Worm (Caenorhabditis elegans) whole organism, dauer: ENCODE measurements around the gene ZK686.2.

Experiments used
- unc-62 ChIP-seq: sonication (generic microtip); optimal IDR thresholded peaks from 2 replicates; lab custom pipeline; 2017; ENCODE audit warnings: missing biosample characterization, missing genetic modification reagents, missing genetic modification characterization

The ZK686.2 gene

DNA sequence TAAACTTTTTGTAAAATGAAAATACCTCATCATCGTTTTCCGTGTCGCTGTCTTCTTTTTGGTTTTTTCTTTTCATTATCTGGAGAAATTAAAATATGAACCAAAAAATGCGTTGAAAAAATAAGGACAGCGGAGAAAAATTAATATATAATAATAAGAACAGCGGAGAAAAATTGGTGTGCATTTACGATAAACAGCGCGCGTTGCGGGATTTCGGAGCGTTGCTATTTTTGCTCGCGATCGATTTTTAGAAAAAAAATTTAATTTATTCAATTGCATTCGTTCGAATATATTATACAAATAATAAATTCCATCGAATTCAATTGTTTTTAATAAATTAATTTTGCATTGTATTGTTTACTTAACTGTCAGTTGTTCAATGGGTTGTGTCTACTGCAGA lies at the start of gene ZK686.2:
ZK686.2 (minus strand) TSS at position 79 of the 400 bp plus-strand sequence.
- no peak for TF ChIP-seq unc-62 (GFP tag; lab: Kevin White, UChicago)

DNA sequence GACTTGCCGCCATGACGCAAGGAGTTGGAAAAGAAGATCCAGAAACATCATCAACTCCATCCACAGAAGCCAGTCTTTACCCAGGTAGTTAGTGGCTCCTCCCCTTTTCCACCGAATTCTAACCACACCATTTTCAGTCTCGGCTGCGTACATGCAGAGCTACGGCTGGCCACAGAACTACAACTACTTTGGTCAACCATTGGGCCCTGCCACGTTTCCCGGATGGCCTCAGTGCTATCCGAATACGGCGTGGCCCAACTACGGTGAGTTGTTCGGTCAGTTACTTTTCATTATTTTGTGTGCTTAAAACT lies 49.2 kb upstream of the ZK686.2 start:
- no peak for TF ChIP-seq unc-62 (GFP tag; lab: Kevin White, UChicago)

DNA sequence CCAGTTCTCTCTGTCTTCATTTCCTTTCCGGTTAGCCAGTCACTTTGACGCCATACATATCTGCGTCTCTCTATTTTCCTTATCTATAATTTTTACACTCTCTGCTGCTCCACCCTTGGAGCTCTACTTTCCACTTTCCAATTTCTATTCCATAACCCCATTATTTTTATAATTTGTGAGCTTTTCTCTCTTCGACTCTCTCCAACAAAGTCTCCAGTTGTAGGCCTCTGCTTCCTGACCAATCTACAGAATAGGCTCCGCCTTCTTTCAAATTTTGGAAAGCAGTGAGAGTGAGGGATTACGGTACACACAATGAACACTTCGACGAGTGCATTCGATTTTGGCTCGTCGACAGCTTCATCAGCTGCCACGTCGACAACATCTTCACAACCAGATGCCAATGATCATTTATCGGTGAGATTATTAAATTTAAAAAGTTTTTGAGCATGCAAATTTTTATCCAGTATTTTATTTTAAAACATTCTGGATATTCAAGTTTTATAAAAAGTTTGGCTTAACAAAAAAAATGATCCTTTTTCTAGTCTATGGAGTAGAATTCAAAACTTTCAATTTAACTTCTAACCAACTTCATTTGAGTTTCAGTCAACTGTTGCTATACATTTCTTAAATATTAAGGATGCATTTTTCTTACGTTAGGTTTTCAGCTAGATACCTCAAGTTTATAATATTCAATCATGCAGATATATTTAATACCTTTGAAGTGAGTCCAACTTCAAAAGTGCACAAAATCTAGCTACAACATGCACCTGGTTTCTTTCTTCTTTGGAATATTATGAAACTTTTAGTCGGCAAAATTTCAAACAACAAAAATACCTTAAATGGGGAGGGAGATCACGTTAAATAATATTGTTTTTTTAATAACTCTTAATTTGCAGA lies 48.6 kb upstream of the ZK686.2 start, which contains the start of gene egl-5:
egl-5 (plus strand) TSS at position 216 of the 897 bp plus-strand sequence.
- no peak for TF ChIP-seq unc-62 (GFP tag; lab: Kevin White, UChicago)

DNA sequence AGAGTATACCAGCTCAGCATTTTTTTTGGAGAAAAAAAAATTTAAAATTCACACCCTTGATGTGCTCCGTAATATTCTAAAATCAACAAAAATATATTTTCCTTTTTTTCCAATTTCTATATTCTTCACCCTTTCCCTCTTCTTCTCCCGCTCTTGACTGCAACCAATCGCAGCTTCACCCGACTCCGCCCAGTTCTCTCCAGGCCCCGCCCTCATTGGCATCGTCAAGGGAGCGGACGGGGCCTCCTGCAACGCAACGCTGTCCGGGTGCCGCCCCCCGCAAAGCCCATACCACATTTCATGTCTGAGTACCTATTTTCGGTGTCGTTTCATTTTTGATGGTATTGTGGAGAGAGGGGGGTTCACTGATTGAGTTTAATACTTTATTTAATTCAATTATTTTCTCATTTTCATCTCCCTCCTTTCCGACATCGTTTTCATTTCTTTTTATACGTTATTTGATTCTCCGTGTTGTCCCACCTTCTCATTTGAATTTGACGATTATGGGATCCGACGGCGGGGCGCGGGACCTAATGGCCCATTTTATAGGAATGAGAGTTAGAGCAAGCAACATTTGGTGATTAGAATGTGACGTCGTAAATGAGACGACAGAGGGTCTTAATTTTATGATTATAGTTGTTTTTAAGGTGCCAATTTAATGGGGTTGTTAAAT lies 46.5 kb upstream of the ZK686.2 start:
- no peak for TF ChIP-seq unc-62 (GFP tag; lab: Kevin White, UChicago)

DNA sequence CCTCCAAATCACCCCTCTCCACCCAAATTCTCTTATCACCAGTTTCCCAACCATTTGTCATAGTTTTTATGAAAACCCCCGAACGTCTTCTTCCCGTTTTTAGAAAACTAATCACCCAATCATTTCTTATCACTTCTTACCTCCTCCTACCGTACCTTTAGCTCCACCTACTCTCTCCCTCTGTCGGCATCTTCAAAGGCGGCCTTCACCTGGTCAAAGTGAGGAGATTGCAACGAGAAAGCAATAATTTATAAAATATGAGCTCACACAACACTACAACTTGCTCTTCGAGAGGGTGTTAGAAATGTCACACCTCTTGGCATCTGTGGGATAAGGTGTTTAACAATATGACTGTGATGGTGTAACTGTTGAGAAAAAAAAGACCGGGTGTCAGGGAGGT lies 43.2 kb upstream of the ZK686.2 start:
- TF ChIP-seq unc-62 (GFP tag; lab: Kevin White, UChicago), result no peak

DNA sequence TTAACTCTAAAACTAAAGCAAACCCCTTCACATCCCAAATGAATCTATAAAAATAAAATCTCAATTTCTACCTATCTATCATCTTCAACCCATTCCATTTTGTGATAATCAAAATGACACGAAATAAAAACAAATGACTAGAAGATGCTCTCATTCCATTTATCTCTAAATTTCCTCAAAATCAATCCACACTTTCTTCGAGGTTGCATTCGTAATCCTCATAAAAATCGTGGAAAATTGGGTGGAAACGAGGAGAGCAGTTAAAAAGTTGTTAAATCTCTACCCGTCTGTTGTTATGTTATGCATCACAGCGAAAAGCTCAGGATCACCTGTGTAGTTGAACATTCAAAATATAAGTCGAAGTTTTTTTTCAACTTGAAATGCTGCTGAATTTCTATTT lies 41.1 kb upstream of the ZK686.2 start:
- TF ChIP-seq unc-62 (GFP tag; lab: Kevin White, UChicago), result no peak

DNA sequence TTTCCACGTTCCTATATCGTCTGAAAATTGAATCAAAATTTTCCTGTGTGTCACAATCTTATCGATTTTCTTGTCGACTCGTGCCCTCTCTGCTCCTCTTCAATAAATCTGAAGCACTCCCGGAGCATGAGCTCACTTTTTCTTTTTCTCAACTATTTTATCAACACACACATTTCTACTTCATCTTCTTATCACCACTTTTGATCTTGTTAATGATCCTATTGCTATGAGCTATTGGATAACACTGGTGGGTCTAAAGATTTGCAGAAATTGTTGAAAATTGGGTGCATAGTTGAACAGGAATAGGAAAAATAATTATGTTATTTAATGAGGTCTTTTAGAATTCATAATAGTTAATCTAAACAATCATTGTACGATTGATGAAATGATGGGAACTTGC lies 39.4 kb upstream of the ZK686.2 start:
- TF ChIP-seq unc-62 (GFP tag; lab: Kevin White, UChicago), result no peak

DNA sequence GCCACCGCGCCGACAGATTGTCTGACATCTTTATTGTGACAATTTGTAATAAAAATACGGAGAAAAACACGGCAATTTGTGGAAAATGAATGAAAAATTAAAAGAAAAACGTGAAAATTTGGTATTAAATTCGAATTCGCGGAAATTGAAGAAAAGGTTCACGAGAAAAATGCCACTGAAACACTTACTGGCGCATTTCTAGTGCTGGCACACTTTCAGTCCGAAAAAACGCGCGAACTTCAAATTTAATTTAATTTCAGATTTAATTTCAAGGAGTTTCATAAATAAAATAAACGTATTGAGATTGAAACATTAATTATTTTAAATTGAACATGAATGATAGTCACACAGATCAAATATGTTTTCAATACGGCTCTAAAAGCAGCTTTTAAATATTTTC lies 29.5 kb upstream of the ZK686.2 start, which contains the start of gene cyk-7:
cyk-7 (minus strand) TSS at position 99 of the 400 bp plus-strand sequence.
- no peak for TF ChIP-seq unc-62 (GFP tag; lab: Kevin White, UChicago)

DNA sequence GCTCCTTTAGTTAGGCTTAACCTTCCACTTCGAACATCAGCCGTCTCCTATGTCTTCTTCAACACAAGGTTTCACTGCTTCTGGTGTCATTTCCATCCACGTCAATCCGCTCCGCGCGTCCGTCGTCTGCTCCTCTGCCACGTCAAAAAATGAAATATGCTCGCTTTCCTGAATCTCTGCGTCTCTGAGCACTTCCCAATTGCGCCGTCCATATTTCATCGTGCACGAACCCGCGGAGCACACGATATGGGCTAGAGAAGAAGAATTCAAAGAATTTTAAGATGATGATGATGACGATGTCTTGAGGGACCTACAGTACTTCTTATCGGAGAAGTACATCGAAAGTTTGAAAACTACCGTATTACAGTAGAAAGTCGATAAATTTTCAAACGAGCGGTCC lies 27.1 kb upstream of the ZK686.2 start:
- no peak for TF ChIP-seq unc-62 (GFP tag; lab: Kevin White, UChicago)

DNA sequence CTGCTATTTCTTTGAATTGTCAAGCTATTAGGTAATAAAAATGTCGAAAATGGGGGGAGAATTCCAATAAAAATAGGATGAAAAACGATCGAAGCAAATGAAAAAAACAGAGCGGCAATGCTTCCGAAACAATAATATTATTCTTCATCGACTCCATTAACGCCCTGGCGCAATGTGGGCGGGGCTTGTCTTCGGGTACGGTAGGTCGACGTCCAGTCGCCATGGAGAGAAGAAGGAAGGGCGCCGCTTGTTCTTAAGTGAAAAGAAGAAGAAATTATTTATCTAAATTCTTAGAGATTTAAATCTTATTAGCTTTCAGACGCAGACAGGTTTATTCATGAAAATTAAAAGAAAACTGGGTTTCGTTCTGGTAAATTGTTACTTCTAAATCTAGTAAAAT lies 26.4 kb upstream of the ZK686.2 start:
- no peak for TF ChIP-seq unc-62 (GFP tag; lab: Kevin White, UChicago)

DNA sequence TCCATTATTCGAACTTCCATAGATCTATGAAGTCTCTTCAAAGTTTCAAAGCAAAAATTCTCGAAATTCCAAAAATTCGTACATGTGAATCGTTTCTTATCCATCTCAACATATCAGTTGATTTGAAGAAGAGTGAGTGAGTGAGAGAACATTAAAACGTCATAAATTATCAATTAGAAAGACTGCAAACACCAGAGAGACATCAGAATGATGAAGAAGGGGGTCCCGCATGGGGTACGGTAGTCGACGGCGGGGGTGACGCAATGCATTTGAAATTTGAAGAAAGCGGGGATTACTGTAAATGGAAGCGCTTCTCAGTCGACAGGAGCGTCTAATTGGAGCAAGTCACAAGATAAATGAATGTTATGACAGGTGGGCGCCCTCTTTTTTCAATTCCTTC lies 24.7 kb upstream of the ZK686.2 start:
- no peak for TF ChIP-seq unc-62 (GFP tag; lab: Kevin White, UChicago)

DNA sequence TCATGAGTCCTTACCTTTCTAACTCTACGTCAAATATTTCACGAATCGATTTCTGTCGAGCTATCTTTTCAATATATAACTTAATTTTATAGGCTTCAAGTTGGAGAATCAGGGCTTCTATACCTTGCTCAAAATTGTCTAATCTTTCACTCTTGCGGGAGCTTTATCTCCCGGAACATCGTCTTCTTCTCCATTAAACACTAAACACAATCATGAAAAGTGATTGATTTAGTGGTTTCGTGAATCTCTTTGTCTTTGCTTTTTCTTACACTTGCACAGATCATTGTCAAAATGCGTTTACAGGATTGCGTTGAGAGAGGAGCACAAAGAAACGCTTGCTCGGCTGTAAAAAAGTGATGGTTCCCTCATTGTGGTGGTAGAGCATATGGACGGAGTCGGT lies 22.6 kb upstream of the ZK686.2 start:
- no peak for TF ChIP-seq unc-62 (GFP tag; lab: Kevin White, UChicago)

DNA sequence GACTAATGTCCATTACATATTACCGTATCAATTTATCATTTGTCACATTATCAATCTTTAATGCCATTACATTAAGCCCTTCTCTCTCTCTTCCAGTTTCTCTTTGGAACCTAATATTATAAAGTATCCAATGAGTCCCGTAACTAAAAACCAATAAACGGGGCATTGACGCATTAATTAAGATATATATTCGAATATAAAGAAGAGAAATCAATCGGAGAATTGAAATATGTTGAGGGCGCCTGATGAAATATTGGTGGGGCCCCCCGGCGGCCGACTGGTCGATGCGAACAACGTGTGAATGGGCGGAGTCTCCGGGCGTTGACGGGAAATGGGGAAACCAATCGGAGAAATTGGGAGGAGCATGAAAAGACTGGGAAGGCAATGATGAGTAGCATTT lies 18.3 kb upstream of the ZK686.2 start:
- no peak for TF ChIP-seq unc-62 (GFP tag; lab: Kevin White, UChicago)

DNA sequence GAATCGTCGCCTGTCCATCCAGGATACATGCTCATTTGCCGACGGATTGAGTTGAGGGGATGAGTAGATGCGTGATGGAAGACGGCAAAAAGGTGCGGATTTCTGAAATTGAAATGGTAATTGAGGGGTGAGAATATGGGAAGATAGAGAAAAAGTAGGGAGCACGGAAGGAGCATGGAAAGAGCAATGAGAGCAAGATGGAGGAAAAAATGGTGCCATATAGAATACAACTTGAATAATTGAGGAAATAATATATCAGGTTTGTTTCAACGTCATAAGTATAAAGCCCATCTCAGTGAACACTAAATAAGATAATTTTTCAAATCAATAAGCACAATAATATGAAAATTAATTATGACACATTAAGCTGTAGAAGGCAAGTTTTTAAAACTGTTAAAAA lies 17.5 kb upstream of the ZK686.2 start, which contains the start of gene mab-5:
mab-5 (minus strand) TSS at position 101 of the 400 bp plus-strand sequence.
- TF ChIP-seq unc-62 (GFP tag; lab: Kevin White, UChicago), result no peak

DNA sequence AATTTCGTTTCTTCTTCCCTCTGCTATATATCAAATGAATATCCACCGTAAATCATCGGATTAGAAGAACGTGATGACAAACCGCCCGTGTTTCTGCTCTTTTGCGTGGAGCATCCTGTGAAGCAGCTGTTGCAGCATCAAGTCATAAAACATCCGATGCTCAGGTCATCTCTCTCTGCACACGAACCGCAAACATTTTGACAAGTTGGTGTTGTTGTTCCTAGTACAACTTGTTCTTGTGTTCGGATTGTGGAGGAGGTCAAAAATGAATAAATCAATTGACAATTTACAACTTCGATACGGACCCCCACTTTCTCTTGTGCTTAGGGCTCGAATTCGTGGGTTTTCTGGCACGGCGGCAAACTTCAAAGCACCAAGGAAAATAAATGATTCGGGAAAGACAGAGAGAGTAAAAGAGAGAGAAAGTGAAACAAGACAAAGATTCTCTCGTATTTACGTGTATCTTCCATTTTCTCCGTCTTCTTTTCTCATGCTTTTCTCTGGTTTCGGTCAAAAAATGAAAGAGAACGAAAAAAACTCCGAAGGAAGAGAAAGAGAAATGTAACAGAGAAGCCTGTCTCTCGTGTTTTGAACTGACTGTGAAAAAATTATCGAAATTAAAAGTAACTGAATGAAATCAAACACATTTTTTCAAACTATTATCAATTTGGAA lies 14.8 kb upstream of the ZK686.2 start:
- TF ChIP-seq unc-62 (GFP tag; lab: Kevin White, UChicago), result no peak

DNA sequence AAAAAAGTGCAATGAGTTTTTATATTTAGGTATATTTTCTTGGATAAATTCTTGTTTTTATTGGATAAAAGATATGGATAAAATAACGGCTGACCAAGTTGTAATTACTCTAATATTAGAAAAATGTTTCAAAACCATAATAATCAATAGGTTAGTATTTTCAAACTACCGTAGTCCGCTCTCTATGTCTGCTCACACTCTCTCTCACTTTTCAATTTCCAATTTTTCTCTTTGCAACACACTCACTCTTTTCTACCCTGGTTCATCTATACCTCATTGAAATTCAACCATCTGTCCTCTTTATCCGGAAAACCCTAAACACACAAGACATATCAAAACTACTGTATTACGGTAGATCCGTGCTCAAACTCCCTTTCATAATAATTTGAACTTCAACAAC lies 13.5 kb upstream of the ZK686.2 start:
- TF ChIP-seq unc-62 (GFP tag; lab: Kevin White, UChicago), result no peak
